Worm (Caenorhabditis elegans): ENCODE results near the gene C49F5.8.

Gene C49F5.8

ce11 chrX:11985887-11986286, 25.9 kb downstream of the C49F5.8 start, which contains the start of gene C49F5.5:
Gene C49F5.5 (plus strand): TSS chrX:11986187.
- TF ChIP-seq jun-1 (tag; optimal IDR thresholded peaks at IDR 0.05) (no peak), elt-1 (tag; optimal IDR thresholded peaks at IDR 0.05) (no peak), elt-2 (tag; optimal IDR thresholded peaks at IDR 0.05) (no peak), unc-39 (tag; optimal IDR thresholded peaks at IDR 0.05) (no peak), pqm-1 (tag; optimal IDR thresholded peaks at IDR 0.05) (no peak), nhr-77 (tag; optimal IDR thresholded peaks at IDR 0.05) (no peak), nhr-23 (tag; optimal IDR thresholded peaks at IDR 0.05) (no peak), lin-15B (tag; optimal IDR thresholded peaks at IDR 0.05) (no peak), hmg-11 (tag; optimal IDR thresholded peaks at IDR 0.05) (no peak), lin-39 (tag; optimal IDR thresholded peaks at IDR 0.05) (no peak), daf-12 (tag; optimal IDR thresholded peaks at IDR 0.05) (no peak), aly-2 (tag; optimal IDR thresholded peaks at IDR 0.05) (no peak), fos-1 (tag; optimal IDR thresholded peaks at IDR 0.05) (no peak), fkh-2 (tag; optimal IDR thresholded peaks at IDR 0.05) (no peak), nhr-12 (tag; optimal IDR thresholded peaks at IDR 0.05) (no peak), mdl-1 (tag; optimal IDR thresholded peaks at IDR 0.05) (no peak)

ce11 chrX:11987900-11988364, 28.0 kb downstream of the C49F5.8 start, which contains the start of gene C49F5.6:
Gene C49F5.6 (plus strand): TSS chrX:11988314.
- TF ChIP-seq nhr-23 (tag; optimal IDR thresholded peaks at IDR 0.05) (no peak), lsy-12 (tag; optimal IDR thresholded peaks at IDR 0.05) (no peak), tbx-2 (tag; optimal IDR thresholded peaks at IDR 0.05) (no peak), mdl-1 (tag; optimal IDR thresholded peaks at IDR 0.05) (no peak), R02D3.7 (tag; optimal IDR thresholded peaks at IDR 0.05) (no peak), elt-1 (tag; optimal IDR thresholded peaks at IDR 0.05) (no peak), egl-5 (tag; optimal IDR thresholded peaks at IDR 0.05) (no peak), nfya-1 (tag; optimal IDR thresholded peaks at IDR 0.05; ENCODE audit: insufficient read depth) (no peak), unc-62 (GFP tag; optimal IDR thresholded peaks at IDR 0.05) (no peak), elt-2 (tag; optimal IDR thresholded peaks at IDR 0.05) (no peak), nhr-28 (tag; optimal IDR thresholded peaks at IDR 0.05) (no peak), ztf-11 (tag; optimal IDR thresholded peaks at IDR 0.05) (no peak)

- TF ChIP-seq nhr-237 (tag; optimal IDR thresholded peaks at IDR 0.05) (no peak), lsy-12 (tag; optimal IDR thresholded peaks at IDR 0.05) (no peak), ceh-9 (tag; optimal IDR thresholded peaks at IDR 0.05) (no peak), nhr-25 (tag; optimal IDR thresholded peaks at IDR 0.05) (no peak), daf-12 (tag; optimal IDR thresholded peaks at IDR 0.05) (no peak), fkh-2 (tag; optimal IDR thresholded peaks at IDR 0.05) (no peak), lin-15B (tag; optimal IDR thresholded peaks at IDR 0.05) (no peak), jun-1 (tag; optimal IDR thresholded peaks at IDR 0.05) (no peak), egl-27 (tag; optimal IDR thresholded peaks at IDR 0.05) (no peak), nhr-12 (tag; optimal IDR thresholded peaks at IDR 0.05) (no peak), nhr-43 (tag; optimal IDR thresholded peaks at IDR 0.05; ENCODE audit: poor library complexity, severe bottlenecking) (no peak), nhr-77 (tag; optimal IDR thresholded peaks at IDR 0.05) (no peak), unc-39 (tag; optimal IDR thresholded peaks at IDR 0.05) (no peak), R02D3.7 (tag; optimal IDR thresholded peaks at IDR 0.05) (no peak), unc-62 (GFP tag; optimal IDR thresholded peaks at IDR 0.05) (no peak), pha-4 (tag; optimal IDR thresholded peaks at IDR 0.05) (no peak), ceh-82 (tag; optimal IDR thresholded peaks at IDR 0.05) (no peak)
Observed at ce11 chrX:11992246-11992645, 32.3 kb downstream of the C49F5.8 start.

ce11 chrX:11992778-11993177, 32.8 kb downstream of the C49F5.8 start:
- TF ChIP-seq nhr-12 (tag; optimal IDR thresholded peaks at IDR 0.05) (no peak), tbx-2 (tag; optimal IDR thresholded peaks at IDR 0.05) (no peak), nfya-1 (tag; optimal IDR thresholded peaks at IDR 0.05; ENCODE audit: insufficient read depth) (peak; percentile 47), eor-1 (tag; optimal IDR thresholded peaks at IDR 0.05) (no peak)

ce11 chrX:11993327-11993726, 33.4 kb downstream of the C49F5.8 start:
- TF ChIP-seq jun-1 (tag; optimal IDR thresholded peaks at IDR 0.05), result no peak
- TF ChIP-seq elt-2 (tag; optimal IDR thresholded peaks at IDR 0.05), result peak; percentile 12

- no peak for TF ChIP-seq ama-1 (optimal IDR thresholded peaks at IDR 0.05)
- no peak for TF ChIP-seq fkh-10 (GFP tag; optimal IDR thresholded peaks at IDR 0.05)
- TF ChIP-seq lin-39 (tag; optimal IDR thresholded peaks at IDR 0.05), result no peak
Observed at ce11 chrX:11994484-11994883, 34.5 kb downstream of the C49F5.8 start, which contains the start of gene C49F5.7. Gene C49F5.7 (plus strand): TSS chrX:11994784.
